Worm (Caenorhabditis elegans) whole organism, L4 larva: ENCODE results near the gene sra-7.

Source experiments
- F26F4.8 ChIP-seq: fragments of 200-800 bp; sonication (Bioruptor generic); conservative IDR thresholded peaks from 2 replicates; pipeline ENCODE4 v1.3.6; 2022; ENCODE audit warnings: missing genetic modification characterization, missing compliant biosample characterization
- F49E8.2 ChIP-seq: sonication (generic microtip); optimal IDR thresholded peaks from 2 replicates; lab custom pipeline; 2016; ENCODE audit warnings: missing compliant biosample characterization, mild to moderate bottlenecking, missing genetic modification characterization, borderline replicate concordance
- R02D3.7 ChIP-seq: fragments of 150-350 bp; sonication (generic microtip); optimal IDR thresholded peaks from 3 replicates; lab custom pipeline; 2014; ENCODE audit warnings: missing biosample characterization, missing genetic modification characterization
- T20F7.1 ChIP-seq: fragments of 200-800 bp; sonication (Bioruptor generic); optimal IDR thresholded peaks from 2 replicates; lab custom pipeline; 2018; ENCODE audit warnings: mild to moderate bottlenecking, missing genetic modification characterization, missing compliant biosample characterization
- Y48G9A.11 ChIP-seq: fragments of 200-800 bp; sonication (Bioruptor generic); IDR thresholded peaks from 2 replicates; pipeline ENCODE4 v1.3.6; 2022; ENCODE audit warnings: missing genetic modification reagents, missing genetic modification characterization, missing compliant biosample characterization
- ZK337.2 ChIP-seq: fragments of 200-800 bp; sonication (Bioruptor generic); IDR thresholded peaks from 2 replicates; pipeline ENCODE4 v1.3.6; 2022; ENCODE audit warnings: missing genetic modification reagents, missing genetic modification characterization, missing compliant biosample characterization
- ZK546.5 ChIP-seq, 2 experiments: sonication (generic microtip); optimal IDR thresholded peaks; 2 replicates each; lab custom pipeline; 2017; ENCODE audit warnings: missing biosample characterization in 2 of 2, missing genetic modification characterization in 2 of 2
- aha-1 ChIP-seq: fragments of 150-350 bp; peaks from one replicate; lab custom pipeline; 2014; ENCODE audit warnings: missing biosample characterization, missing genetic modification characterization
- aly-2 ChIP-seq: sonication (generic microtip); optimal IDR thresholded peaks from 2 replicates; lab custom pipeline; 2018; ENCODE audit warnings: missing biosample characterization, missing genetic modification characterization
- ces-1 ChIP-seq: fragments of 150-350 bp; sonication (generic microtip); optimal IDR thresholded peaks from 4 replicates; lab custom pipeline; 2014; ENCODE audit warnings: missing biosample characterization, missing genetic modification reagents, missing genetic modification characterization
- cey-2 ChIP-seq: sonication (generic microtip); optimal IDR thresholded peaks from 3 replicates; lab custom pipeline; 2017; ENCODE audit warnings: missing genetic modification characterization, mild to moderate bottlenecking, missing compliant biosample characterization, antibody characterized with exemption, borderline replicate concordance; ENCODE audit not compliant: insufficient read depth
- dmd-6 ChIP-seq: fragments of 200-800 bp; sonication (Bioruptor generic); IDR thresholded peaks from 2 replicates; pipeline ENCODE4 v1.3.6; 2022; ENCODE audit warnings: missing genetic modification reagents, missing genetic modification characterization, missing compliant biosample characterization
- dpl-1 ChIP-seq: fragments of 150-350 bp; optimal IDR thresholded peaks from 2 replicates; lab custom pipeline; 2014; ENCODE audit warnings: missing biosample characterization, missing genetic modification reagents, missing genetic modification characterization
- dve-1 ChIP-seq: sonication (generic microtip); optimal IDR thresholded peaks from 2 replicates; lab custom pipeline; 2017; ENCODE audit warnings: antibody characterized with exemption, mild to moderate bottlenecking, missing genetic modification characterization, missing compliant biosample characterization; ENCODE audit not compliant: insufficient read depth
- egl-43 ChIP-seq: fragments of 200-800 bp; sonication (Bioruptor generic); IDR thresholded peaks from 2 replicates; pipeline ENCODE4 v1.3.6; 2022; ENCODE audit warnings: missing genetic modification reagents, missing genetic modification characterization, missing compliant biosample characterization
- fkh-10 ChIP-seq: fragments of 150-350 bp; optimal IDR thresholded peaks from 2 replicates; lab custom pipeline; 2014; ENCODE audit warnings: missing biosample characterization, missing genetic modification reagents, missing genetic modification characterization
- gei-8 ChIP-seq: fragments of 200-800 bp; sonication (Bioruptor generic); optimal IDR thresholded peaks from 2 replicates; lab custom pipeline; 2018; ENCODE audit warnings: mild to moderate bottlenecking, missing genetic modification characterization, missing compliant biosample characterization
- hlh-11 ChIP-seq: fragments of 200-800 bp; sonication (Bioruptor generic); optimal IDR thresholded peaks from 2 replicates; lab custom pipeline; 2018; ENCODE audit warnings: mild to moderate bottlenecking, missing genetic modification characterization, missing compliant biosample characterization
- hlh-30 ChIP-seq: sonication (generic microtip); optimal IDR thresholded peaks from 2 replicates; lab custom pipeline; 2017; ENCODE audit warnings: antibody characterized with exemption, mild to moderate bottlenecking, missing genetic modification characterization, missing compliant biosample characterization; ENCODE audit not compliant: insufficient read depth
- lim-7 ChIP-seq: fragments of 200-800 bp; sonication (Bioruptor generic); IDR thresholded peaks from 2 replicates; pipeline ENCODE4 v1.3.6; 2022; ENCODE audit warnings: missing genetic modification characterization, missing compliant biosample characterization
- lin-1 ChIP-seq: fragments of 200-800 bp; sonication (Bioruptor generic); IDR thresholded peaks from 2 replicates; pipeline ENCODE4 v1.3.6; 2022; ENCODE audit warnings: missing genetic modification reagents, missing genetic modification characterization, missing compliant biosample characterization
- lin-13 ChIP-seq: fragments of 150-350 bp; optimal IDR thresholded peaks from 2 replicates; lab custom pipeline; 2014; ENCODE audit warnings: missing biosample characterization, missing genetic modification reagents, missing genetic modification characterization
- lsy-2 ChIP-seq, 2 experiments: fragments of 150-350 bp in 1 of 2; sonication (generic microtip) in 1 of 2; optimal IDR thresholded peaks; 2 replicates each; lab custom pipeline; 2014 to 2017; ENCODE audit warnings: missing biosample characterization in 2 of 2, missing genetic modification characterization in 2 of 2
- madf-9 ChIP-seq: fragments of 200-800 bp; sonication (Bioruptor generic); conservative IDR thresholded peaks from 2 replicates; pipeline ENCODE4 v1.3.6; 2022; ENCODE audit warnings: missing genetic modification reagents, missing genetic modification characterization, missing compliant biosample characterization
- mep-1 ChIP-seq: fragments of 150-350 bp; sonication (generic microtip); optimal IDR thresholded peaks from 3 replicates; lab custom pipeline; 2014; ENCODE audit warnings: missing biosample characterization, missing genetic modification characterization
- mxl-2 ChIP-seq: fragments of 200-800 bp; sonication (Bioruptor generic); conservative IDR thresholded peaks from 2 replicates; pipeline ENCODE4 v1.3.6; 2022; ENCODE audit warnings: missing genetic modification reagents, missing genetic modification characterization, missing compliant biosample characterization
- nhr-10 ChIP-seq: fragments of 150-350 bp; optimal IDR thresholded peaks from 2 replicates; lab custom pipeline; 2014; ENCODE audit warnings: missing biosample characterization, missing genetic modification characterization
- nhr-102 ChIP-seq: sonication (generic microtip); optimal IDR thresholded peaks from 2 replicates; lab custom pipeline; 2016; ENCODE audit warnings: mild to moderate bottlenecking, missing genetic modification characterization, moderate library complexity, missing compliant biosample characterization
- nhr-11 ChIP-seq: fragments of 150-350 bp; optimal IDR thresholded peaks from 2 replicates; lab custom pipeline; 2014; ENCODE audit warnings: missing biosample characterization, missing genetic modification characterization
- nhr-25 ChIP-seq: sonication (generic microtip); optimal IDR thresholded peaks from 2 replicates; lab custom pipeline; 2017; ENCODE audit warnings: missing genetic modification characterization, mild to moderate bottlenecking, missing compliant biosample characterization, antibody characterized with exemption, moderate library complexity, borderline replicate concordance; ENCODE audit not compliant: insufficient read depth
- nhr-28 ChIP-seq: fragments of 150-350 bp; optimal IDR thresholded peaks from 2 replicates; lab custom pipeline; 2014; ENCODE audit warnings: missing biosample characterization, missing genetic modification characterization
- nhr-42 ChIP-seq: fragments of 200-800 bp; sonication (Bioruptor generic); IDR thresholded peaks from 2 replicates; pipeline ENCODE4 v1.3.6; 2022; ENCODE audit warnings: missing genetic modification characterization, missing compliant biosample characterization
- nhr-76 ChIP-seq: fragments of 150-350 bp; optimal IDR thresholded peaks from 2 replicates; lab custom pipeline; 2014; ENCODE audit warnings: missing biosample characterization, missing genetic modification characterization
- snpc-1.2 ChIP-seq: fragments of 200-800 bp; sonication (Bioruptor generic); IDR thresholded peaks from 2 replicates; pipeline ENCODE4 v1.3.6; 2022; ENCODE audit warnings: missing genetic modification reagents, missing genetic modification characterization, missing compliant biosample characterization
- spr-3 ChIP-seq: fragments of 200-800 bp; sonication (Bioruptor generic); optimal IDR thresholded peaks from 2 replicates; lab custom pipeline; 2018; ENCODE audit warnings: mild to moderate bottlenecking, missing genetic modification characterization, missing compliant biosample characterization
- unc-62 ChIP-seq, 3 experiments: fragments of 150-350 bp in 1 of 3; sonication (generic microtip); optimal IDR thresholded peaks in 2 of 3; peaks in 1 of 3; 1 replicate in 1 of 3; 2 replicates in 2 of 3; lab custom pipeline; 2014 to 2017; ENCODE audit warnings: missing biosample characterization in 3 of 3, missing genetic modification characterization in 3 of 3, missing genetic modification reagents in 3 of 3, missing genotype in 1 of 3
- zag-1 ChIP-seq: fragments of 150-350 bp; optimal IDR thresholded peaks from 2 replicates; lab custom pipeline; 2014; ENCODE audit warnings: missing biosample characterization, missing genetic modification characterization
- zfp-3 ChIP-seq: fragments of 200-800 bp; sonication (Bioruptor generic); conservative IDR thresholded peaks from 2 replicates; pipeline ENCODE4 v1.3.6; 2022; ENCODE audit warnings: missing genetic modification reagents, missing genetic modification characterization, missing compliant biosample characterization
- zip-11 ChIP-seq: fragments of 200-800 bp; sonication (Bioruptor generic); IDR thresholded peaks from 2 replicates; pipeline ENCODE4 v1.3.6; 2022; ENCODE audit warnings: missing genetic modification characterization, missing compliant biosample characterization
- ztf-11 ChIP-seq: fragments of 150-350 bp; optimal IDR thresholded peaks from 2 replicates; lab custom pipeline; 2014; ENCODE audit warnings: missing biosample characterization, missing genetic modification characterization

Gene sra-7

DNA sequence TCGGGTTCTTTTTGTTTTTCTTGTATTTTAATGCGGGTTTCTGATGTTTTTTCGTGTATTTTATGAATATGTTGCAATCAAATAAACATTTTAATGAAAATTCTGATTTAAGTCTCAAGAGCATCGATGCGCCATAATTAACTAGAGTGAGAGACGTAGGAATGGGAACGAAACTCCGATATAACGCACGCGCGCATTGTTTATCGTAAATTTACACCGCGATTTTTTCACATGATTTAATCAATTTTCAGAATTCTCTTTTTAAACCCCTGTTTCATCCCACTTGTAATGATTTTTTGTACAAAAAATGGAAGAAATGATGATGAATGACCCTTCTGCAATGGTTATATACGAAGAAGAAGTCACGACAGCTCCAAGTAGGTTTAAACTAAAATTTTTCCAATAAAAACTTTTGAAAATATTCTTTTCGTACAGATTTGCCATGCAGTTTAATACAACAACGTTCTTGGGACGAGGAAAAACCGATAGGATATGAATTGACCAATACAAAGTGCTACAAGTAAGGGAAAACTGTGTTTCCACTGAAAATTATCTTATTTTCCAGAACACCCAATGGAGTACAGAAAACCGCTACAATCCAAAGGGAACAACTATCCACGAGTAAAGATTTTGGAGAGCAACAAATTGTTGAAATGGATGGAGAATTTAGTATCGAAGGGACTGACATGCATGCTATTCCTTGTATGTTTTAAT is 13.1 kb downstream of the sra-7 start, which contains the start of gene zfp-2:
Gene zfp-2, plus strand, starts transcription at position 214 of the 714 bp plus-strand sequence.
- TF ChIP-seq Y48G9A.11 (GFP tag; lab: Robert Waterston, UW) (peak; percentile 86), hlh-30 (tag; lab: Kevin White, UChicago) (peak; percentile 66), T20F7.1 (GFP tag; lab: Kevin White, UChicago) (peak; percentile 92), lim-7 (GFP tag; lab: Robert Waterston, UW) (no peak), F49E8.2 (no peak), dpl-1 (GFP tag; lab: Kevin White, UChicago) (peak; percentile 2), nhr-42 (GFP tag; lab: Robert Waterston, UW) (no peak), lsy-2 (tag; optimal IDR thresholded peaks at IDR 0.05; lab: Kevin White, UChicago) (no peak), nhr-76 (no peak), aha-1 (tag; lab: Kevin White, UChicago) (peak; percentile 52), unc-62 (GFP tag; optimal IDR thresholded peaks at IDR 0.05 in 1 of 2; lab: Kevin White, UChicago) (peak in 1 of 2 experiments; percentile 65), unc-62 (tag; optimal IDR thresholded peaks at IDR 0.05; lab: Kevin White, UChicago) (no peak), aly-2 (tag; lab: Kevin White, UChicago) (no peak), R02D3.7 (peak; percentile 62)

DNA sequence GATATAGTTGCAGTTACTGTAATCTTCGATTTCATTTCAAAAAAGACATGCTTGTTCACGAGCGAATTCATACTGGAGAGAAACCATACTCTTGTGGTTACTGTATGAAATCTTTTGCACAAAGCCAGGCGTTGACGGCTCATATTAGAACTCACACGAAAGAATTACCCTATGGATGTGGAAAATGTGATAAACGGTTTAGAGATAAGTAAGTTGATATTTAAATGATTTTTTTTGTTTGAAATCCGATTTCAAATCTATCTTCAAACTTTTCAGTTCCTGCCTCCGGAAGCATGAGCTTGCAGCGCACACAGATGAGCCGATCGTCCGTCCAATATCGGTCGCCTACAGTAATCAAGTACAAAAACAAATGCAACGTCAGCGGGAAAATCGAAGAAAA is 14.4 kb downstream of the sra-7 start:
- TF ChIP-seq aha-1 (tag; lab: Kevin White, UChicago) (peak; percentile 66), unc-62 (GFP tag; optimal IDR thresholded peaks at IDR 0.05 in 1 of 2; lab: Kevin White, UChicago) (peak in 1 of 2 experiments; percentile 58), unc-62 (tag; optimal IDR thresholded peaks at IDR 0.05; lab: Kevin White, UChicago) (no peak), nhr-102 (tag; lab: Kevin White, UChicago) (no peak)

DNA sequence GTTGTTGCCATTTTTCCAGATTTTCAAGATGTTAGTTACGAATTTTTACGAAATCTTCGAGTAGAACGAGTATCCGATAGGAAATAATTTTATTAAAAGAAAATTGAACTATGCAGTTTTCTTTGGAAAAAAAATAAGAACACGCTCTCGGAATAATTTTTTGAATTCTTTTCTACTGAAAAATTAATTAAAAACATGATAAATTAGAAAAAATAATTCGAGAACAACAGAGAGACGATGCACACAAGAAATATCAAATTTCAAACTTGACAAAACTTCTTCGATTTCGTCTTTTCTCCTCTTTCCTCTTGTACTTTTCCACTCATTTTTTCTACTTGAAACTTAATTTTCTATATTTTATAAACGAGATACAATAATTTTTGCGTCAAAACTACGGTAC is 15.4 kb downstream of the sra-7 start, which contains the start of gene F35H8.4:
Gene F35H8.4, minus strand, starts transcription at position 101 of the 400 bp plus-strand sequence.
- TF ChIP-seq lsy-2 (tag; optimal IDR thresholded peaks at IDR 0.05; lab: Kevin White, UChicago): peak in 1 of 2 experiments; percentile 2
- no peak for TF ChIP-seq ZK337.2 (GFP tag; lab: Robert Waterston, UW)

DNA sequence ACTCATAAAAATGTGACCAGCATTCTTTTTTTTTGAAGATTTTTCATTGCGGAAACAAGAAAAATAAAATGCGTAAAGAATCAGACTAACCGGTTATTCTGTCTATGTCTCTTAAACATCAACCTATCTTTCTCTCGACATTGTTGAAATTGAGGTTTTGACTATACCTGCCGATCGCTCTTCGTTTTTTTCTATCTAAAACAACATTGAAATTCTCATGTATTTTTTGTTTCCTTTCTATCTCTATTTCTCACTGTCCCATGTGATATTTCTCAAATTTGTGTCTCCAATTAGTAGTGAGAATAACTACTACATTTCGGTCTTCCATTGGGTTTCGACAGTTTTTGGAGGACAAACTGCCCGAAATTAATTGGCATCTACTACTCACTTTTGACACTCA is 16.4 kb downstream of the sra-7 start:
- TF ChIP-seq nhr-28 (peak; percentile 64), dmd-6 (GFP tag; lab: Robert Waterston, UW) (0 out of 2 replicates have a peak, but pooled peaks have one; percentile 6), zag-1 (tag; lab: Kevin White, UChicago) (no peak), lim-7 (GFP tag; lab: Robert Waterston, UW) (no peak), nhr-10 (no peak), hlh-11 (tag; lab: Kevin White, UChicago) (peak; percentile 15), lsy-2 (tag; optimal IDR thresholded peaks at IDR 0.05; lab: Kevin White, UChicago) (peak in 1 of 2 experiments; percentile 3), dve-1 (tag; lab: Kevin White, UChicago) (peak; percentile 5), T20F7.1 (GFP tag; lab: Kevin White, UChicago) (peak; percentile 6), madf-9 (GFP tag; lab: Robert Waterston, UW) (no peak), fkh-10 (GFP tag; lab: Kevin White, UChicago) (no peak), lin-1 (GFP tag; lab: Robert Waterston, UW) (no peak), ztf-11 (tag; lab: Kevin White, UChicago) (no peak), zip-11 (GFP tag; lab: Robert Waterston, UW) (no peak), mep-1 (tag; lab: Kevin White, UChicago) (peak; percentile 15), nhr-25 (tag; lab: Kevin White, UChicago) (peak; percentile 37), hlh-30 (tag; lab: Kevin White, UChicago) (peak; percentile 42)

DNA sequence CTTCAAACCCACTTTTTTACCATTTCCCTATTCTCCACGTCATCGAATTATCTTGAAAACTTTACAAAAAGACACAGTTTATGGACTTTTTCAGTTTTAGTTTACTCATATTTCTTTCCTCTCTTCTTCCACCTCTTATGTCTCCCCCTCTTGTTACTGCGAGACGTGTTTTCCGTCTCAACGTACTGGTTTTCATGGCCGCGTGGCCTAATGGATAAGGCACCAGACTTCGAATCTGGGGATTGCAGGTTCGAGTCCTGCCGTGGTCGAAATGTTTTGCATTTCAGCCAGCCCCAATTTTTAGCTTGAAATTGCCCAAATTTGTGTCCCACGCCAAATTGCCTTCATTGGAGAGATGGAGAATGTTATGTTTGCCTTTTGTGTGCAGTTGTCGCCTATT is 21.6 kb downstream of the sra-7 start:
- TF ChIP-seq zfp-3 (GFP tag; lab: Robert Waterston, UW): peak; percentile 49; the same call in 1 of the 2 replicates
- TF ChIP-seq nhr-11 (tag; lab: Kevin White, UChicago): peak; percentile 71
- peak; percentile 53 for TF ChIP-seq gei-8 (GFP tag; lab: Kevin White, UChicago)
- TF ChIP-seq egl-43 (GFP tag; lab: Robert Waterston, UW): peak; percentile 96
- peak; percentile 97 for TF ChIP-seq F26F4.8 (GFP tag; lab: Robert Waterston, UW)
- TF ChIP-seq ces-1 (GFP tag; lab: Kevin White, UChicago): no peak
- TF ChIP-seq spr-3: peak; percentile 71
- TF ChIP-seq ZK546.5 (tag; optimal IDR thresholded peaks at IDR 0.05; lab: Kevin White, UChicago): no peak
- peak; percentile 69; the same call in 1 of the 2 replicates for TF ChIP-seq mxl-2
- no peak for TF ChIP-seq zag-1 (tag; lab: Kevin White, UChicago)
- TF ChIP-seq snpc-1.2 (GFP tag; lab: Robert Waterston, UW): peak; percentile 73
- TF ChIP-seq cey-2 (tag; lab: Kevin White, UChicago): no peak
- peak; percentile 5 for TF ChIP-seq lin-13 (GFP tag; lab: Kevin White, UChicago)
